Worm (Caenorhabditis elegans) whole organism, late embryonic: ENCODE results near the gene pals-22.

Source experiments
- ceh-31 ChIP-seq: sonication (generic microtip); optimal IDR thresholded peaks from 2 replicates; lab custom pipeline; 2016; ENCODE audit warnings: missing genetic modification characterization, missing compliant biosample characterization
- fax-1 ChIP-seq: sonication (generic microtip); optimal IDR thresholded peaks from 2 replicates; lab custom pipeline; 2016; ENCODE audit warnings: missing genotype, missing genetic modification characterization, missing compliant biosample characterization
- hlh-13 ChIP-seq: fragments of 200-800 bp; sonication (Bioruptor generic); optimal IDR thresholded peaks from 2 replicates; lab custom pipeline; 2018; ENCODE audit warnings: mild to moderate bottlenecking, missing genetic modification characterization, missing compliant biosample characterization
- hlh-30 ChIP-seq: sonication (generic microtip); optimal IDR thresholded peaks from 2 replicates; lab custom pipeline; 2017; ENCODE audit warnings: antibody characterized with exemption, missing genetic modification characterization, missing compliant biosample characterization; ENCODE audit not compliant: insufficient read depth
- nhr-11 ChIP-seq: fragments of 150-350 bp; optimal IDR thresholded peaks from 2 replicates; lab custom pipeline; 2014; ENCODE audit warnings: missing biosample characterization, missing genetic modification characterization
- npax-4 ChIP-seq: sonication (generic microtip); optimal IDR thresholded peaks from 2 replicates; lab custom pipeline; 2016; ENCODE audit warnings: missing genetic modification characterization, missing compliant biosample characterization
- pha-4 ChIP-seq: fragments of 150-350 bp; optimal IDR thresholded peaks from 2 replicates; lab custom pipeline; 2018; ENCODE audit warnings: missing biosample characterization, missing genetic modification reagents, missing genetic modification characterization
- pqm-1 ChIP-seq: sonication (generic microtip); optimal IDR thresholded peaks from 2 replicates; lab custom pipeline; 2016; ENCODE audit warnings: missing genetic modification characterization, missing compliant biosample characterization

- no peak for TF ChIP-seq ceh-31 (tag; lab: Kevin White, UChicago)
- TF ChIP-seq pqm-1 (tag; lab: Kevin White, UChicago) = no peak
- no peak for TF ChIP-seq fax-1 (tag; lab: Kevin White, UChicago)
- no peak for TF ChIP-seq hlh-13 (GFP tag; lab: Kevin White, UChicago)
- TF ChIP-seq npax-4 (tag; lab: Kevin White, UChicago) = no peak
- TF ChIP-seq hlh-30 (tag; lab: Kevin White, UChicago) = no peak
- TF ChIP-seq nhr-11 (tag; lab: Kevin White, UChicago) = no peak
- no peak for TF ChIP-seq pha-4
Measured at ce11 chrIII:145078-145477, 12.9 kb downstream of the pals-22 start, which contains the start of the genes T17A3.12 and fbxb-83.
